Fruit fly (Drosophila melanogaster) whole organism, pupa: ENCODE results near the gene SmydA-8.

Source experiments
- CG13204 ChIP-seq: fragments of 200-800 bp; sonication (Bioruptor generic); optimal IDR thresholded peaks from 2 replicates; lab custom pipeline; 2018; ENCODE audit warnings: missing biosample characterization, mild to moderate bottlenecking, missing genetic modification characterization, moderate library complexity
- CG14655 ChIP-seq: fragments of 200-800 bp; sonication (Bioruptor generic); optimal IDR thresholded peaks from 3 replicates; lab custom pipeline; 2017; ENCODE audit warnings: mild to moderate bottlenecking, missing biosample characterization, missing genetic modification reagents, missing genetic modification characterization
- CG15710 ChIP-seq: fragments of 200-800 bp; sonication (Bioruptor generic); optimal IDR thresholded peaks from 2 replicates; lab custom pipeline; 2018; ENCODE audit warnings: missing biosample characterization, mild to moderate bottlenecking, missing genetic modification characterization, moderate library complexity
- CG8159 ChIP-seq: fragments of 200-800 bp; sonication (Bioruptor generic); optimal IDR thresholded peaks from 3 replicates; lab custom pipeline; 2018; ENCODE audit warnings: missing biosample characterization, mild to moderate bottlenecking, missing genetic modification characterization, moderate library complexity
- CG8301 ChIP-seq: fragments of 200-800 bp; sonication (Bioruptor generic); optimal IDR thresholded peaks from 2 replicates; lab custom pipeline; 2018; ENCODE audit warnings: missing biosample characterization, mild to moderate bottlenecking, missing genetic modification characterization
- CG9948 ChIP-seq: fragments of 200-800 bp; sonication (Bioruptor generic); optimal IDR thresholded peaks from 2 replicates; lab custom pipeline; 2018; ENCODE audit warnings: missing biosample characterization, mild to moderate bottlenecking, missing genetic modification characterization, moderate library complexity
- D1 ChIP-seq: fragments of 200-800 bp; sonication (Bioruptor generic); optimal IDR thresholded peaks from 2 replicates; lab custom pipeline; 2018; ENCODE audit warnings: missing biosample characterization, mild to moderate bottlenecking, missing genetic modification characterization, moderate library complexity
- EcR ChIP-seq: fragments of 200-800 bp; sonication (Bioruptor generic); optimal IDR thresholded peaks from 3 replicates; lab custom pipeline; 2019; ENCODE audit warnings: missing biosample characterization, missing genetic modification characterization, mild to moderate bottlenecking, moderate library complexity, missing genetic modification reagents
- Ets98B ChIP-seq: fragments of 200-800 bp; sonication (Bioruptor generic); IDR thresholded peaks from 2 replicates; pipeline ENCODE4 v1.3.6; 2022; ENCODE audit warnings: missing biosample characterization, missing genetic modification characterization
- Pif1A ChIP-seq: fragments of 200-800 bp; sonication (Bioruptor generic); optimal IDR thresholded peaks from 3 replicates; lab custom pipeline; 2016; ENCODE audit warnings: missing biosample characterization, missing genetic modification characterization
- fd96Ca ChIP-seq: fragments of 200-800 bp; sonication (Bioruptor generic); IDR thresholded peaks from 3 replicates; pipeline ENCODE4 v1.3.6; 2022; ENCODE audit warnings: missing biosample characterization, missing genetic modification characterization
- gl ChIP-seq: fragments of 200-800 bp; sonication (Bioruptor generic); optimal IDR thresholded peaks from 2 replicates; lab custom pipeline; 2018; ENCODE audit warnings: missing biosample characterization, mild to moderate bottlenecking, missing genetic modification characterization
- rn ChIP-seq: fragments of 200-800 bp; sonication (Bioruptor generic); IDR thresholded peaks from 2 replicates; pipeline ENCODE4 v1.3.6; 2022; ENCODE audit warnings: missing biosample characterization, missing genetic modification characterization

DNA sequence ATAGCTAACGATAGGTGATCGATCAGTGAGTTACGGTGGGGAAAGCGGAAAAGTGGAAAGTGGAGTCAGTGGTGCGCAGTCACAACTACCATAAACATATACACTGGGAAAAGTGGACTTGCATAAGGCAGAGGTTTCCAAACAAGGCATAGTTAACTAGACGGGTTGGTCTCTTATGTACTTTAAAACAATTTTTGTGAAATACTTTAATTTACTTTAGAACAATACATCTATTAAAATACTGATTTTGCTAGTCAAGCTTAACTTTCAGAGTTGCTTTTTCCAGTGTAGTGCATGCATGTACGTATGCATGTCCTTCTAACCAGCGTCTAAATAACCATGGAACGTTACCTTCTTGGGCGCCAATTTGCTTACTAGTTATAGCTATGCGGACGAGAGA lies 6.3 kb upstream of the SmydA-8 start:
- TF ChIP-seq CG14655 (GFP tag; lab: Kevin White, UChicago) (peak; percentile 50), EcR (no peak), Ets98B (peak; percentile 56; the same call in 1 of the 2 replicates), CG9948 (tag; lab: Kevin White, UChicago) (peak; percentile 20), CG8301 (tag; lab: Kevin White, UChicago) (peak; percentile 57), CG15710 (tag; lab: Kevin White, UChicago) (no peak), fd96Ca (GFP tag; lab: Robert Waterston, UW) (peak; percentile 44; the same call in 2 of the 3 replicates), gl (tag; lab: Kevin White, UChicago) (no peak), rn (GFP tag; lab: Robert Waterston, UW) (no peak), Pif1A (GFP tag; lab: Kevin White, UChicago) (peak; percentile 41), D1 (tag; lab: Kevin White, UChicago) (no peak), CG13204 (GFP tag; lab: Kevin White, UChicago) (no peak), CG8159 (tag; lab: Kevin White, UChicago) (peak; percentile 13)
